Worm (Caenorhabditis elegans): ENCODE data around the gene Y9C2UA.1.

Y9C2UA.1 gene

DNA sequence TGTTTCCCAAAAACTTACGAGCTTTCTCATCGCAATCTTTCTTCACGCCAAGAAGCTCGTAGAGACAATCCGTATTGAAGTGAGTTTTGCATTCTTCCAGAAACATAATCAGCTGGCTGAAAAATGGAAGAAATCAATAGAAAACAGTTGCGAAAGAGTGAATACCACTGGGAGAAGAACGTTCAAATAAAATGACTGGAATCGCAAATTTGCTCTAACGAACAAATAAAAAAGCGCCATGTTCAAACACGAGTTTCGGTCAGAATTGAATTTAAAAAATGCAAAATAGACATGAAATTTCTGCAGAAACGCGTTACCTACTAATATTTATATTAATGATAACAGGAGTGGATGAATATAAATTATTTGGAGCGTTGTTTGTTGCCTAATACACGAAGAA lies 31.0 kb upstream of the Y9C2UA.1 start, which contains the start of gene dnj-23 (continued):
- no peak for TF ChIP-seq elt-2 (tag; optimal IDR thresholded peaks at IDR 0.05)

DNA sequence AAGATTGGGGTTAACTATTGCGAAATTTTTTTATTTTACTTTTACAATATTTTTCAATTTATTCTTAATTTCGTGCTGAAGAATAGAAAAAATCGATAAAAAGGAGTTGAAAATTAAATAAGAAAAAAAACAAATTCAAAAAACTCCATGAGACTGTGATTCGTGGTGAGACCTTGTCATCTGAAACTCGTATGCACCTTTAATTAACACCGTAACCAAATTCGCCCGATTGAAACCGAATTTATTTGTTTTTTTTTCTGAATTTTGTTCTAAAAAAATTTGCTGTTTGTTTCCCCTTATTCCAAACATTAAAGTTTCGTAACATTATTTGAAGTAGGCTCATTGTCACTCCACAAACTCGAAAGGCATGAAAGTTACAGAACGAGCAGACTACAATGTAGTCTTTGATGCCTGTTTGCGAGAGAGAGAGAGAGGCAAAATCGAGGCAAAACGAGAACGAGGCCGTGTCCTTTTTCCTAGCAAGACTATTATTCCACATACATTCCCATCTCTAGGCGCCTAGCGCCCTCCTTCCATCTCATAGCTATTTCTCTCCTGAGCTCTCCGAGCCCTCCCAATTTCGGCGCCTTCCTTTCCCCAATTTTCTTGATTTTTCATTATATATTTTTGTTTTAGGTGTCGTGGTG lies 30.4 kb upstream of the Y9C2UA.1 start, which contains the start of gene T24H10.4:
T24H10.4 (plus strand) TSS at position 630 of the 647 bp plus-strand sequence.
- TF ChIP-seq elt-2 (tag; optimal IDR thresholded peaks at IDR 0.05) (no peak), ceh-82 (tag; optimal IDR thresholded peaks at IDR 0.05) (peak in 1 of 3 experiments; percentile 18), lsy-2 (tag; optimal IDR thresholded peaks at IDR 0.05) (peak in 1 of 2 experiments; percentile 2), lin-14 (GFP tag; optimal IDR thresholded peaks at IDR 0.05) (peak; percentile 47), fos-1 (tag; optimal IDR thresholded peaks at IDR 0.05) (no peak), sup-37 (GFP tag; optimal IDR thresholded peaks at IDR 0.05) (no peak), sox-4 (tag; optimal IDR thresholded peaks at IDR 0.05) (no peak), nhr-47 (tag; optimal IDR thresholded peaks at IDR 0.05) (peak; percentile 23), pax-3 (tag; optimal IDR thresholded peaks at IDR 0.05) (no peak), nhr-71 (tag; optimal IDR thresholded peaks at IDR 0.05) (no peak), fkh-4 (tag; optimal IDR thresholded peaks at IDR 0.05; ENCODE audit: borderline replicate concordance) (no peak), hlh-17 (GFP tag; optimal IDR thresholded peaks at IDR 0.05; ENCODE audit: borderline replicate concordance) (no peak), grh-1 (GFP tag; IDR thresholded peaks at IDR 0.05) (no peak), zip-4 (GFP tag; optimal IDR thresholded peaks at IDR 0.05) (no peak), nhr-90 (tag; optimal IDR thresholded peaks at IDR 0.05; ENCODE audit: poor library complexity) (no peak), nhr-76 (tag; optimal IDR thresholded peaks at IDR 0.05) (no peak), zag-1 (tag; optimal IDR thresholded peaks at IDR 0.05) (no peak), tlp-1 (tag; optimal IDR thresholded peaks at IDR 0.05) (no peak), ztf-4 (tag; optimal IDR thresholded peaks at IDR 0.05) (no peak), pag-3 (tag; optimal IDR thresholded peaks at IDR 0.05; ENCODE audit: borderline replicate concordance, insufficient read depth) (no peak), skn-1 (tag; optimal IDR thresholded peaks at IDR 0.05) (no peak), isw-1 (GFP tag; IDR thresholded peaks at IDR 0.05) (no peak), dsc-1 (tag; optimal IDR thresholded peaks at IDR 0.05) (no peak), efl-1 (optimal IDR thresholded peaks at IDR 0.05) (no peak), efl-1 (GFP tag; optimal IDR thresholded peaks at IDR 0.05 in 1 of 2) (peak in 1 of 2 experiments; percentile 53), snu-23 (GFP tag; optimal IDR thresholded peaks at IDR 0.05) (peak; percentile 17), nhr-20 (tag; optimal IDR thresholded peaks at IDR 0.05) (peak; percentile 79), tbx-2 (tag; optimal IDR thresholded peaks at IDR 0.05) (no peak), ceh-90 (tag; optimal IDR thresholded peaks at IDR 0.05) (no peak), dpl-1 (GFP tag; optimal IDR thresholded peaks at IDR 0.05) (no peak), unc-130 (tag; optimal IDR thresholded peaks at IDR 0.05) (no peak), hlh-4 (tag; optimal IDR thresholded peaks at IDR 0.05) (no peak), F16B12.6 (tag; optimal IDR thresholded peaks at IDR 0.05) (no peak), unc-98 (GFP tag; IDR thresholded peaks at IDR 0.05) (no peak), unc-62 (GFP tag; optimal IDR thresholded peaks at IDR 0.05) (no peak)

DNA sequence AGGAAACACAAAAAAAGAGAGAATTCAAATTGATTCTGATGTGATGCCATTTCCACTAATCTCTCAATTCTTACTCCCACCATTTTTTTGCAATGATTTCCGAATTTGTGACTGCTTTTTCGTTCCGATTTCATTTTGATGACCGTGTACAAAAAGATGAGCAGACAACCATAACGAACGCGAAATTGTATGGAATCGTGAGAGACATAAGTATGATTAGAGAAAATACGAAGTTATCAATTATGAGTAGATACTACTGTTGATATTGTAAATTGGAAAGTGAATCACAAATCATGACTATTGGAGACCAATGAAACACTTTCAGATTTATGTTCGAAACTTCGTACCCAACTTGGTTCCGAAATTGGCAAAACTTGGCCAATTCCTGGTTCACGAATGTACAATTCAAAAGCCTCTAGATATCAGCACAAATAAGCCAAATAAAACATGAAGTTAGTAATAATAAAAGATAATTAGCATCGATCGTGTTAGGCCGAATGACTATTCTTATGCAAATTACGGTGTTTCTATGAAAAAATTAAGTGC lies 27.9 kb upstream of the Y9C2UA.1 start:
- TF ChIP-seq unc-62 (GFP tag; optimal IDR thresholded peaks at IDR 0.05): no peak
- TF ChIP-seq nhr-71 (tag; optimal IDR thresholded peaks at IDR 0.05): peak; percentile 27
- TF ChIP-seq zag-1 (tag; optimal IDR thresholded peaks at IDR 0.05): no peak
- TF ChIP-seq swsn-7 (tag; optimal IDR thresholded peaks at IDR 0.05): no peak
- TF ChIP-seq lin-14 (GFP tag; optimal IDR thresholded peaks at IDR 0.05): peak; percentile 29

DNA sequence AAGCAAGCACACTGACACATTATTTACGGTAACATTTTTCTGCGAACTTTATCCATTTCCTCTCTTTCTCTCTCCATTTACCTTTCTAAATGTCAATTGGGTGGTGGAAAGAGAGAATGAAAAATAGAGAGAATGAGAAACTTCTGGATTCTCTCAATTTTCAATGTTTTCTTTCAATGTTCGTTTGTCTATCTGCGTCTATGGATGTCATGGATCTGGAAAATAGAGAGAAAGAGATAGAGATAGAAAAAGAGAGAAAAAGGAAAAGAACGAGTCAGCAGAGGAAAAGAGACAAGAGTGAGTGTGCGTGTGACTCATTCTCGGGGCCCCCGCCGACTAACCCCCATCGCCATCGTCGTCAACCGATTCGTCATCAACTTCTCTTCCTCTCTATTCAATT lies 26.6 kb upstream of the Y9C2UA.1 start, which contains the start of gene jun-1:
jun-1 (plus strand) TSS at position 307 of the 400 bp plus-strand sequence.
- TF ChIP-seq vab-15 (tag; optimal IDR thresholded peaks at IDR 0.05) (no peak), lin-39 (tag; optimal IDR thresholded peaks at IDR 0.05) (peak; percentile 29), mab-9 (GFP tag; IDR thresholded peaks at IDR 0.05) (0 out of 2 replicates have a peak, but pooled peaks have one; percentile 42), C04F5.9 (tag; optimal IDR thresholded peaks at IDR 0.05) (peak; percentile 39), mef-2 (tag; optimal IDR thresholded peaks at IDR 0.05) (no peak), nhr-47 (tag; optimal IDR thresholded peaks at IDR 0.05) (peak; percentile 85), nhr-90 (tag; optimal IDR thresholded peaks at IDR 0.05; ENCODE audit: poor library complexity) (peak; percentile 80), lin-15B (tag; optimal IDR thresholded peaks at IDR 0.05) (peak; percentile 37), nhr-20 (tag; optimal IDR thresholded peaks at IDR 0.05) (peak; percentile 96), lin-14 (GFP tag; optimal IDR thresholded peaks at IDR 0.05) (peak; percentile 97), unc-30 (tag; optimal IDR thresholded peaks at IDR 0.05) (no peak), unc-130 (tag; optimal IDR thresholded peaks at IDR 0.05) (peak; percentile 36), dpl-1 (GFP tag; optimal IDR thresholded peaks at IDR 0.05) (peak; percentile 63 to 69 (median 66)), jun-1 (tag; optimal IDR thresholded peaks at IDR 0.05) (no peak), aha-1 (tag; optimal IDR thresholded peaks at IDR 0.05) (peak; percentile 14), fkh-10 (GFP tag; optimal IDR thresholded peaks at IDR 0.05) (peak; percentile 49), ama-1 (optimal IDR thresholded peaks at IDR 0.05) (no peak)
